Worm (Caenorhabditis elegans) whole organism, young adult: ENCODE measurements around the gene dop-6.
"Not testable (repeated sequence)": the region's sequence is repeated elsewhere in the genome, so short reads cannot be mapped to it uniquely, and the experiment has no call there.

Experiments
- B0019.2 ChIP-seq: fragments of 200-800 bp; sonication (Bioruptor generic); conservative IDR thresholded peaks from 2 replicates; pipeline ENCODE4 v1.3.6; 2022; ENCODE audit warnings: missing genetic modification reagents, missing genetic modification characterization, missing compliant biosample characterization
- F23B12.7 ChIP-seq: sonication (generic microtip); optimal IDR thresholded peaks from 2 replicates; lab custom pipeline; 2017; ENCODE audit warnings: missing genetic modification characterization, mild to moderate bottlenecking, missing compliant biosample characterization, antibody characterized with exemption, moderate library complexity; ENCODE audit not compliant: insufficient read depth
- F33H1.4 ChIP-seq: fragments of 200-800 bp; sonication (Bioruptor generic); IDR thresholded peaks from 2 replicates; pipeline ENCODE4 v1.3.6; 2022; ENCODE audit warnings: missing genetic modification reagents, missing genetic modification characterization, missing compliant biosample characterization
- F37B4.10 ChIP-seq: fragments of 200-800 bp; sonication (Bioruptor generic); IDR thresholded peaks from 2 replicates; pipeline ENCODE4 v1.3.6; 2022; ENCODE audit warnings: missing genetic modification characterization, missing compliant biosample characterization
- F49E8.2 ChIP-seq: sonication (generic microtip); optimal IDR thresholded peaks from 3 replicates; lab custom pipeline; 2017; ENCODE audit warnings: missing genetic modification characterization, mild to moderate bottlenecking, missing compliant biosample characterization, antibody characterized with exemption, moderate library complexity; ENCODE audit not compliant: insufficient read depth
- F57C9.4 ChIP-seq: sonication (generic microtip); optimal IDR thresholded peaks from 2 replicates; lab custom pipeline; 2017; ENCODE audit warnings: mild to moderate bottlenecking, missing genetic modification characterization, missing compliant biosample characterization
- Y67H2A.10 ChIP-seq: fragments of 200-800 bp; sonication (Bioruptor generic); conservative IDR thresholded peaks from 2 replicates; pipeline ENCODE4 v1.3.6; 2022; ENCODE audit warnings: missing genetic modification reagents, missing genetic modification characterization, missing compliant biosample characterization
- Y79H2A.3 ChIP-seq: fragments of 200-800 bp; sonication (Bioruptor generic); conservative IDR thresholded peaks from 2 replicates; pipeline ENCODE4 v1.3.6; 2022; ENCODE audit warnings: missing genetic modification reagents, missing genetic modification characterization, missing compliant biosample characterization
- Y95B8A.8 ChIP-seq: fragments of 200-800 bp; sonication (Bioruptor generic); IDR thresholded peaks from 2 replicates; pipeline ENCODE4 v1.3.6; 2022; ENCODE audit warnings: missing genetic modification reagents, missing genetic modification characterization, missing compliant biosample characterization
- athp-1 ChIP-seq: sonication (generic microtip); optimal IDR thresholded peaks from 2 replicates; lab custom pipeline; 2017; ENCODE audit warnings: mild to moderate bottlenecking, missing genetic modification characterization, missing compliant biosample characterization
- cebp-1 ChIP-seq, 2 experiments: fragments of 200-800 bp in 1 of 2; sonication (Bioruptor generic) in 1 of 2; sonication (generic microtip) in 1 of 2; IDR thresholded peaks in 1 of 2; optimal IDR thresholded peaks in 1 of 2; 2 replicates each; pipeline versions ENCODE4 v1.3.6 to Lab custom; 2017 to 2022; ENCODE audit warnings: missing compliant biosample characterization in 2 of 2, missing genetic modification characterization in 2 of 2, mild to moderate bottlenecking in 1 of 2, missing genetic modification reagents in 1 of 2, moderate library complexity in 1 of 2
- cebp-2 ChIP-seq: fragments of 200-800 bp; sonication (Bioruptor generic); IDR thresholded peaks from 2 replicates; pipeline ENCODE4 v1.3.6; 2022; ENCODE audit warnings: missing genetic modification characterization, missing compliant biosample characterization
- ceh-100 ChIP-seq: fragments of 200-800 bp; sonication (Bioruptor generic); IDR thresholded peaks from 2 replicates; pipeline ENCODE4 v1.3.6; 2022; ENCODE audit warnings: missing genetic modification reagents, missing genetic modification characterization, missing compliant biosample characterization
- ceh-40 ChIP-seq: fragments of 200-800 bp; sonication (Bioruptor generic); IDR thresholded peaks from 2 replicates; pipeline ENCODE4 v1.3.6; 2022; ENCODE audit warnings: missing genetic modification characterization, missing compliant biosample characterization
- efl-1 ChIP-seq: fragments of 150-350 bp; optimal IDR thresholded peaks from 2 replicates; lab custom pipeline; 2014; ENCODE audit warnings: missing biosample characterization, missing genetic modification reagents, missing genetic modification characterization
- egl-44 ChIP-seq: fragments of 200-800 bp; sonication (Bioruptor generic); IDR thresholded peaks from 2 replicates; pipeline ENCODE4 v1.3.6; 2022; ENCODE audit warnings: missing genetic modification reagents, missing genetic modification characterization, missing compliant biosample characterization
- ets-4 ChIP-seq: fragments of 200-800 bp; sonication (Bioruptor generic); optimal IDR thresholded peaks from 2 replicates; lab custom pipeline; 2018; ENCODE audit warnings: mild to moderate bottlenecking, missing genetic modification characterization, missing compliant biosample characterization
- fkh-3 ChIP-seq: sonication (generic microtip); optimal IDR thresholded peaks from 2 replicates; lab custom pipeline; 2016; ENCODE audit warnings: mild to moderate bottlenecking, missing genetic modification characterization, missing compliant biosample characterization
- hmg-1.2 ChIP-seq: fragments of 200-800 bp; sonication (Bioruptor generic); IDR thresholded peaks from 2 replicates; pipeline ENCODE4 v1.3.6; 2022; ENCODE audit warnings: missing genetic modification reagents, missing genetic modification characterization, missing compliant biosample characterization
- hmg-20 ChIP-seq: fragments of 200-800 bp; sonication (Bioruptor generic); IDR thresholded peaks from 2 replicates; pipeline ENCODE4 v1.3.6; 2022; ENCODE audit warnings: missing genetic modification reagents, missing genetic modification characterization, missing compliant biosample characterization
- hsf-1 ChIP-seq: fragments of 200-800 bp; sonication (Bioruptor generic); IDR thresholded peaks from 2 replicates; pipeline ENCODE4 v1.3.6; 2022; ENCODE audit warnings: missing genetic modification reagents, missing genetic modification characterization, missing compliant biosample characterization
- lag-1 ChIP-seq: fragments of 200-800 bp; sonication (Bioruptor generic); IDR thresholded peaks from 2 replicates; pipeline ENCODE4 v1.3.6; 2022; ENCODE audit warnings: missing genetic modification reagents, missing genetic modification characterization, missing compliant biosample characterization
- lin-40 ChIP-seq: sonication (generic microtip); optimal IDR thresholded peaks from 2 replicates; lab custom pipeline; 2016; ENCODE audit warnings: missing genetic modification characterization, mild to moderate bottlenecking, missing compliant biosample characterization, missing genotype, missing genetic modification reagents
- mel-28 ChIP-seq: sonication (generic microtip); optimal IDR thresholded peaks from 2 replicates; lab custom pipeline; 2016; ENCODE audit warnings: borderline replicate concordance, mild to moderate bottlenecking, missing genetic modification characterization, missing compliant biosample characterization
- mes-4 ChIP-seq: sonication (generic microtip); optimal IDR thresholded peaks from 2 replicates; lab custom pipeline; 2016; ENCODE audit warnings: missing genotype, missing genetic modification characterization, missing compliant biosample characterization
- mxl-1 ChIP-seq: sonication (generic microtip); optimal IDR thresholded peaks from 2 replicates; lab custom pipeline; 2016; ENCODE audit warnings: missing genetic modification characterization, missing compliant biosample characterization
- nfyb-1 ChIP-seq: fragments of 200-800 bp; sonication (Bioruptor generic); IDR thresholded peaks from 2 replicates; pipeline ENCODE4 v1.3.6; 2022; ENCODE audit warnings: missing genetic modification reagents, missing genetic modification characterization, missing compliant biosample characterization
- nhr-120 ChIP-seq: fragments of 200-800 bp; sonication (Bioruptor generic); IDR thresholded peaks from 2 replicates; pipeline ENCODE4 v1.3.6; 2022; ENCODE audit warnings: missing genetic modification characterization, missing compliant biosample characterization
- rec-8 ChIP-seq, 2 experiments: sonication (generic microtip); optimal IDR thresholded peaks; 2 replicates each; lab custom pipeline; 2016; ENCODE audit warnings: mild to moderate bottlenecking in 2 of 2, missing genetic modification characterization in 2 of 2, missing genetic modification reagents in 2 of 2, missing genotype in 2 of 2, missing biosample characterization in 1 of 2, missing compliant biosample characterization in 1 of 2, moderate library complexity in 1 of 2
- sea-2 ChIP-seq: fragments of 200-800 bp; sonication (Bioruptor generic); IDR thresholded peaks from 2 replicates; pipeline ENCODE4 v1.3.6; 2022; ENCODE audit warnings: missing genetic modification characterization, missing compliant biosample characterization
- snpc-3.4 ChIP-seq: sonication (generic microtip); optimal IDR thresholded peaks from 2 replicates; lab custom pipeline; 2017; ENCODE audit warnings: missing genetic modification characterization, mild to moderate bottlenecking, missing compliant biosample characterization, antibody characterized with exemption, moderate library complexity, missing genotype, missing genetic modification reagents
- tlf-1 ChIP-seq: fragments of 200-800 bp; sonication (Bioruptor generic); optimal IDR thresholded peaks from 2 replicates; lab custom pipeline; 2018; ENCODE audit warnings: mild to moderate bottlenecking, missing genetic modification characterization, missing compliant biosample characterization
- ztf-6 ChIP-seq: fragments of 200-800 bp; sonication (Bioruptor generic); IDR thresholded peaks from 2 replicates; pipeline ENCODE4 v1.3.6; 2022; ENCODE audit warnings: missing genetic modification reagents, missing genetic modification characterization, missing compliant biosample characterization

dop-6 gene

DNA sequence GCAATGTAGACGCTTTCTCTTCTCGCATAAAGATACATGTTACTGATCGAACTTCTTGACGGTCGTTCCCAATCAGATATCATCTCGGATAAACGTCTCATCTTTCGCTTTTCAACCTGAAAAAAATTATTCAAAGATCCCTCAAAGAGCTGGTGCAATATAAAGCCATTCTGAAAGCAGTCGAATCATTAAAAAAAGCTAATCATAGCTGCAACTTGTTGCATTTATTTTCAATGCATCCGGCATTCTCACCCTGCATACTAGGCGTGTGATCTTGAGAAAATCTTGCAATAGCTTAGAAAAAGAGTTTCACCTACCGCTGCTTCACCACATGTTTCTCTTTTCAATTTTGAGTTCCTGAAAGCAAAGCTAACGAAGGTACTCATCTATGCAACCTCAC, 11.6 kb downstream of the dop-6 start, which contains the start of gene C24A8.6:
TSS of gene C24A8.6 (minus strand) at position 101 of the 400 bp plus-strand sequence.
- not testable (repeated sequence) for TF ChIP-seq F57C9.4; Y95B8A.8 (GFP tag; lab: Robert Waterston, UW); nhr-120 (GFP tag; lab: Robert Waterston, UW)

ce11 chrX:4335950-4336349, 15.3 kb downstream of the dop-6 start, which contains the start of gene cst-2:
TSS of gene cst-2 (minus strand) at chrX:4336050.
- not testable (repeated sequence) for TF ChIP-seq ets-4 (GFP tag; lab: Kevin White, UChicago); hmg-1.2 (GFP tag; lab: Robert Waterston, UW); F23B12.7 (tag; lab: Kevin White, UChicago)

- not testable (repeated sequence) for TF ChIP-seq athp-1 (tag; lab: Kevin White, UChicago); Y79H2A.3; hsf-1
Measured at ce11 chrX:4339332-4339731, 18.7 kb downstream of the dop-6 start, which contains the start of gene cst-1. TSS of gene cst-1 (plus strand) at chrX:4339632.

DNA sequence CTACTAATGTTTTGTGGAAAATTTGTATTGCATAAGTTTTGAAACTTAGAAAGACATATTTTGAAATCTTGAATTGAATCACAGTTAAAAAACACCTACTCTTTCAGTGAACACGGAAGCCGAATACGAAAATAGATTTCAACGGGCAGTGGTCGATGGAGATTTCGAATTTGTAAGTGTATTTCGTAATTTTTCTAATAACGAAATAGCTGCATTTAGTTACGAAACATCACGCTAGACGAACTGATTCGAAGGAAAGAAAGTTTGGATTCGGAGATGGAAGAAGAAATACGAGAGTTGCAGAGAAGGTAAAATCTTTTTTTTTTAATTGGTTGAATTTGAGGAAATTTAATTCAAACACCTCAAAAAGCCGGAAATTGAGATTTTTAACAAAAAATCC, 22.1 kb downstream of the dop-6 start:
- TF ChIP-seq hmg-20, result no peak
- TF ChIP-seq F37B4.10 (GFP tag; lab: Robert Waterston, UW), result no peak
- TF ChIP-seq nhr-120 (GFP tag; lab: Robert Waterston, UW), result no peak
- no peak for TF ChIP-seq sea-2
- TF ChIP-seq tlf-1 (GFP tag; lab: Kevin White, UChicago), result no peak
- TF ChIP-seq cebp-1 (GFP tag; IDR thresholded peaks at IDR 0.05; lab: Robert Waterston, UW), result no peak
- TF ChIP-seq cebp-1 (tag; optimal IDR thresholded peaks at IDR 0.05; lab: Kevin White, UChicago), result peak; percentile 83

- TF ChIP-seq nfyb-1 (GFP tag; lab: Robert Waterston, UW), result no peak
- no peak for TF ChIP-seq mes-4 (tag; lab: Kevin White, UChicago)
- TF ChIP-seq ceh-100 (GFP tag; lab: Robert Waterston, UW), result no peak
- no peak for TF ChIP-seq Y67H2A.10 (GFP tag; lab: Robert Waterston, UW)
- TF ChIP-seq mxl-1, result no peak
- TF ChIP-seq fkh-3 (tag; lab: Kevin White, UChicago), result no peak
- no peak for TF ChIP-seq snpc-3.4 (tag; lab: Kevin White, UChicago)
- TF ChIP-seq F33H1.4 (GFP tag; lab: Robert Waterston, UW), result no peak
- TF ChIP-seq cebp-2 (GFP tag; lab: Robert Waterston, UW), result no peak
- TF ChIP-seq rec-8 (tag; optimal IDR thresholded peaks at IDR 0.05; lab: Kevin White, UChicago), result no peak
- no peak for TF ChIP-seq efl-1 (GFP tag; lab: Kevin White, UChicago)
- no peak for TF ChIP-seq mel-28 (tag; lab: Kevin White, UChicago)
- no peak for TF ChIP-seq B0019.2
- no peak for TF ChIP-seq ceh-40
- TF ChIP-seq lag-1 (GFP tag; lab: Robert Waterston, UW), result no peak
- no peak for TF ChIP-seq ztf-6 (GFP tag; lab: Robert Waterston, UW)
- no peak for TF ChIP-seq egl-44 (GFP tag; lab: Robert Waterston, UW)
- no peak for TF ChIP-seq F49E8.2 (tag; lab: Kevin White, UChicago)
- TF ChIP-seq lin-40 (tag; lab: Kevin White, UChicago), result no peak
Measured at ce11 chrX:4343915-4344314, 23.3 kb downstream of the dop-6 start, which contains the start of gene F14H12.3. TSS of gene F14H12.3 (plus strand) at chrX:4344215.
